Fruit fly (Drosophila melanogaster) whole organism, adult: ENCODE measurements around the gene ZAP3.

Source experiments
- CG11617 ChIP-seq: fragments of 200-800 bp; sonication (Bioruptor generic); optimal IDR thresholded peaks from 2 replicates; lab custom pipeline; 2017; ENCODE audit warnings: mild to moderate bottlenecking, missing biosample characterization, missing genetic modification reagents, missing genetic modification characterization
- CG12768 ChIP-seq: fragments of 200-800 bp; sonication (Bioruptor generic); optimal IDR thresholded peaks from 2 replicates; lab custom pipeline; 2017; ENCODE audit warnings: missing biosample characterization, missing genetic modification characterization, mild to moderate bottlenecking, moderate library complexity, missing genetic modification reagents
- CG14711 ChIP-seq: fragments of 200-800 bp; sonication (Bioruptor generic); optimal IDR thresholded peaks from 2 replicates; lab custom pipeline; 2018; ENCODE audit warnings: missing biosample characterization, mild to moderate bottlenecking, missing genetic modification characterization, moderate library complexity
- CG1620 ChIP-seq: fragments of 200-800 bp; sonication (Bioruptor generic); optimal IDR thresholded peaks from 2 replicates; lab custom pipeline; 2016; ENCODE audit warnings: missing biosample characterization, missing genetic modification characterization
- CG33017 ChIP-seq: fragments of 200-800 bp; sonication (Bioruptor generic); optimal IDR thresholded peaks from 2 replicates; lab custom pipeline; 2018; ENCODE audit warnings: missing biosample characterization, mild to moderate bottlenecking, missing genetic modification characterization, moderate library complexity
- CG5204 ChIP-seq: fragments of 200-800 bp; sonication (Bioruptor generic); optimal IDR thresholded peaks from 2 replicates; lab custom pipeline; 2016; ENCODE audit warnings: missing biosample characterization, missing genetic modification characterization
- CG7045 ChIP-seq: fragments of 200-800 bp; sonication (Bioruptor generic); optimal IDR thresholded peaks from 2 replicates; lab custom pipeline; 2017; ENCODE audit warnings: missing biosample characterization, mild to moderate bottlenecking, missing genetic modification characterization
- CG7101 ChIP-seq: fragments of 200-800 bp; sonication (Bioruptor generic); optimal IDR thresholded peaks from 2 replicates; lab custom pipeline; 2018; ENCODE audit warnings: missing biosample characterization, mild to moderate bottlenecking, missing genetic modification characterization, moderate library complexity
- Clk ChIP-seq: fragments of 200-800 bp; sonication (Bioruptor generic); optimal IDR thresholded peaks from 2 replicates; lab custom pipeline; 2017; ENCODE audit warnings: missing biosample characterization, missing genetic modification characterization
- Hr96 ChIP-seq: fragments of 200-800 bp; sonication (Bioruptor generic); optimal IDR thresholded peaks from 2 replicates; lab custom pipeline; 2016; ENCODE audit warnings: missing biosample characterization, missing genetic modification characterization
- Mnt ChIP-seq: fragments of 200-800 bp; sonication (Bioruptor generic); optimal IDR thresholded peaks from 2 replicates; lab custom pipeline; 2016; ENCODE audit warnings: missing biosample characterization, mild to moderate bottlenecking, missing genetic modification characterization
- kay ChIP-seq: fragments of 200-800 bp; sonication (Bioruptor generic); peaks from one replicate; lab custom pipeline; 2016; ENCODE audit warnings: missing biosample characterization, missing genetic modification characterization, borderline replicate concordance
- ovo ChIP-seq: fragments of 200-800 bp; sonication (Bioruptor generic); optimal IDR thresholded peaks from 2 replicates; lab custom pipeline; 2016; ENCODE audit warnings: missing biosample characterization, missing genetic modification characterization
- toe ChIP-seq: fragments of 200-800 bp; sonication (Bioruptor generic); optimal IDR thresholded peaks from 2 replicates; lab custom pipeline; 2016; ENCODE audit warnings: missing biosample characterization, missing genetic modification characterization

dm6 chrX:10053547-10053946 is 28.7 kb downstream of the ZAP3 start, which contains the start of gene Yp1:
- TF ChIP-seq CG33017 (no peak), kay (GFP tag; lab: Kevin White, UChicago) (no peak), ovo (GFP tag; lab: Kevin White, UChicago) (no peak), CG7101 (tag; lab: Kevin White, UChicago) (no peak), CG11617 (no peak), CG14711 (tag; lab: Kevin White, UChicago) (no peak), Mnt (GFP tag; lab: Kevin White, UChicago) (no peak), CG1620 (GFP tag; lab: Kevin White, UChicago) (no peak), toe (no peak), CG12768 (no peak), Clk (no peak), CG7045 (GFP tag; lab: Kevin White, UChicago) (no peak), Hr96 (GFP tag; lab: Kevin White, UChicago) (no peak), CG5204 (GFP tag; lab: Kevin White, UChicago) (no peak)
